Worm (Caenorhabditis elegans) whole organism, L3 larva: ENCODE measurements around the gene ZK666.4.
"Not testable (repeated sequence)": the region's sequence is repeated elsewhere in the genome, so short reads cannot be mapped to it uniquely, and the experiment has no call there.

Experiments used
- R02D3.7 ChIP-seq: fragments of 150-350 bp; optimal IDR thresholded peaks from 2 replicates; lab custom pipeline; 2014; ENCODE audit warnings: missing biosample characterization, missing genetic modification characterization
- ZK546.5 ChIP-seq: sonication (generic microtip); optimal IDR thresholded peaks from 2 replicates; lab custom pipeline; 2017; ENCODE audit warnings: missing biosample characterization, missing genetic modification characterization
- aly-2 ChIP-seq: fragments of 150-350 bp; optimal IDR thresholded peaks from 2 replicates; lab custom pipeline; 2014; ENCODE audit warnings: missing biosample characterization, missing genetic modification characterization
- ama-1 ChIP-seq: fragments of 150-350 bp; optimal IDR thresholded peaks from 2 replicates; lab custom pipeline; 2018
- ceh-16 ChIP-seq: sonication (generic microtip); optimal IDR thresholded peaks from 2 replicates; lab custom pipeline; 2017; ENCODE audit warnings: missing biosample characterization, missing genetic modification characterization
- ceh-28 ChIP-seq: fragments of 150-350 bp; optimal IDR thresholded peaks from 2 replicates; lab custom pipeline; 2014; ENCODE audit warnings: missing biosample characterization, missing genetic modification reagents, missing genetic modification characterization
- ceh-9 ChIP-seq: sonication (generic microtip); optimal IDR thresholded peaks from 2 replicates; lab custom pipeline; 2018; ENCODE audit warnings: missing biosample characterization, missing genetic modification characterization
- daf-12 ChIP-seq: fragments of 150-350 bp; optimal IDR thresholded peaks from 2 replicates; lab custom pipeline; 2014; ENCODE audit warnings: missing biosample characterization, missing genetic modification reagents, missing genetic modification characterization
- egl-27 ChIP-seq: sonication (generic microtip); optimal IDR thresholded peaks from 4 replicates; lab custom pipeline; 2017; ENCODE audit warnings: missing biosample characterization, missing genetic modification reagents, missing genetic modification characterization
- egl-5 ChIP-seq: fragments of 150-350 bp; optimal IDR thresholded peaks from 2 replicates; lab custom pipeline; 2017; ENCODE audit warnings: missing biosample characterization, missing genetic modification reagents, missing genetic modification characterization, inconsistent platforms
- elt-2 ChIP-seq: sonication (generic microtip); optimal IDR thresholded peaks from 2 replicates; lab custom pipeline; 2016; ENCODE audit warnings: missing genetic modification reagents, mild to moderate bottlenecking, missing genetic modification characterization, missing compliant biosample characterization
- elt-3 ChIP-seq, 3 experiments: fragments of 150-350 bp in 1 of 3; sonication (generic microtip) in 2 of 3; optimal IDR thresholded peaks; 2 replicates in 2 of 3; 4 replicates in 1 of 3; lab custom pipeline; 2014 to 2017; ENCODE audit warnings: missing biosample characterization in 3 of 3, missing genetic modification characterization in 3 of 3
- eor-1 ChIP-seq, 2 experiments: fragments of 150-350 bp; optimal IDR thresholded peaks; 2 replicates each; lab custom pipeline; 2014 to 2018; ENCODE audit warnings: missing biosample characterization in 2 of 2, missing genetic modification characterization in 2 of 2
- fkh-10 ChIP-seq: sonication (generic microtip); optimal IDR thresholded peaks from 2 replicates; lab custom pipeline; 2017; ENCODE audit warnings: missing biosample characterization, missing genetic modification reagents, missing genetic modification characterization
- fkh-2 ChIP-seq: fragments of 150-350 bp; optimal IDR thresholded peaks from 2 replicates; lab custom pipeline; 2014; ENCODE audit warnings: missing biosample characterization, missing genetic modification reagents, missing genetic modification characterization
- fos-1 ChIP-seq: fragments of 150-350 bp; optimal IDR thresholded peaks from 2 replicates; lab custom pipeline; 2014; ENCODE audit warnings: missing biosample characterization, missing genetic modification characterization
- hmg-11 ChIP-seq: sonication (generic microtip); optimal IDR thresholded peaks from 2 replicates; lab custom pipeline; 2016; ENCODE audit warnings: missing genetic modification characterization, missing compliant biosample characterization
- jun-1 ChIP-seq: fragments of 150-350 bp; optimal IDR thresholded peaks from 2 replicates; lab custom pipeline; 2014; ENCODE audit warnings: missing biosample characterization, missing genetic modification reagents, missing genetic modification characterization
- lin-15B ChIP-seq: fragments of 150-350 bp; optimal IDR thresholded peaks from 2 replicates; lab custom pipeline; 2014; ENCODE audit warnings: missing biosample characterization, missing genetic modification characterization
- lin-39 ChIP-seq: fragments of 150-350 bp; optimal IDR thresholded peaks from 2 replicates; lab custom pipeline; 2018; ENCODE audit warnings: missing biosample characterization, missing genetic modification reagents, missing genetic modification characterization
- lsy-12 ChIP-seq: sonication (generic microtip); optimal IDR thresholded peaks from 2 replicates; lab custom pipeline; 2016; ENCODE audit warnings: mild to moderate bottlenecking, missing genetic modification characterization, missing compliant biosample characterization
- mdl-1 ChIP-seq: fragments of 150-350 bp; optimal IDR thresholded peaks from 2 replicates; lab custom pipeline; 2014; ENCODE audit warnings: missing biosample characterization, missing genetic modification characterization
- mml-1 ChIP-seq: fragments of 150-350 bp; sonication (generic microtip); optimal IDR thresholded peaks from 3 replicates; lab custom pipeline; 2014; ENCODE audit warnings: missing biosample characterization, missing genetic modification characterization
- nfya-1 ChIP-seq: sonication (generic microtip); optimal IDR thresholded peaks from 2 replicates; lab custom pipeline; 2017; ENCODE audit warnings: missing genetic modification characterization, mild to moderate bottlenecking, missing compliant biosample characterization, antibody characterized with exemption, moderate library complexity; ENCODE audit not compliant: insufficient read depth
- nhr-12 ChIP-seq: fragments of 150-350 bp; optimal IDR thresholded peaks from 2 replicates; lab custom pipeline; 2014; ENCODE audit warnings: missing biosample characterization, missing genetic modification characterization
- nhr-23 ChIP-seq: fragments of 150-350 bp; optimal IDR thresholded peaks from 2 replicates; lab custom pipeline; 2014; ENCODE audit warnings: missing biosample characterization, missing genetic modification reagents, missing genetic modification characterization
- nhr-237 ChIP-seq: fragments of 150-350 bp; optimal IDR thresholded peaks from 2 replicates; lab custom pipeline; 2014; ENCODE audit warnings: missing biosample characterization, missing genetic modification characterization
- nhr-25 ChIP-seq: sonication (generic microtip); optimal IDR thresholded peaks from 2 replicates; lab custom pipeline; 2017; ENCODE audit warnings: missing biosample characterization, missing genetic modification characterization
- nhr-28 ChIP-seq: fragments of 150-350 bp; optimal IDR thresholded peaks from 2 replicates; lab custom pipeline; 2014; ENCODE audit warnings: missing biosample characterization, missing genetic modification characterization
- nhr-67 ChIP-seq: fragments of 150-350 bp; optimal IDR thresholded peaks from 2 replicates; lab custom pipeline; 2014; ENCODE audit warnings: missing biosample characterization, missing genetic modification characterization
- nhr-76 ChIP-seq: fragments of 150-350 bp; sonication (generic microtip); optimal IDR thresholded peaks from 5 replicates; lab custom pipeline; 2014; ENCODE audit warnings: missing biosample characterization, missing genetic modification characterization
- nhr-77 ChIP-seq: fragments of 150-350 bp; optimal IDR thresholded peaks from 2 replicates; lab custom pipeline; 2014; ENCODE audit warnings: missing biosample characterization, missing genetic modification characterization
- pha-4 ChIP-seq: fragments of 150-350 bp; optimal IDR thresholded peaks from 2 replicates; lab custom pipeline; 2014; ENCODE audit warnings: missing biosample characterization, missing genetic modification reagents, missing genetic modification characterization
- sea-2 ChIP-seq: fragments of 150-350 bp; sonication (generic microtip); optimal IDR thresholded peaks from 4 replicates; lab custom pipeline; 2014; ENCODE audit warnings: missing biosample characterization, missing genetic modification reagents, missing genetic modification characterization
- snpc-4 ChIP-seq: fragments of 150-350 bp; optimal IDR thresholded peaks from 2 replicates; lab custom pipeline; 2014; ENCODE audit warnings: missing biosample characterization, missing genetic modification characterization
- tbx-2 ChIP-seq: sonication (generic microtip); optimal IDR thresholded peaks from 2 replicates; lab custom pipeline; 2016; ENCODE audit warnings: mild to moderate bottlenecking, missing genetic modification characterization, missing compliant biosample characterization
- unc-39 ChIP-seq: sonication (generic microtip); optimal IDR thresholded peaks from 4 replicates; lab custom pipeline; 2017; ENCODE audit warnings: missing biosample characterization, missing genetic modification characterization
- unc-62 ChIP-seq: fragments of 150-350 bp; sonication (generic microtip); optimal IDR thresholded peaks from 4 replicates; lab custom pipeline; 2014; ENCODE audit warnings: missing biosample characterization, missing genetic modification reagents, missing genetic modification characterization
- ztf-11 ChIP-seq: fragments of 150-350 bp; optimal IDR thresholded peaks from 2 replicates; lab custom pipeline; 2014; ENCODE audit warnings: missing biosample characterization, missing genetic modification characterization
- ztf-4 ChIP-seq: fragments of 150-350 bp; optimal IDR thresholded peaks from 2 replicates; lab custom pipeline; 2014; ENCODE audit warnings: missing biosample characterization, missing genetic modification characterization

The ZK666.4 gene

ce11 chrII:10490329-10490728 lies 13.3 kb downstream of the ZK666.4 start, which contains the start of gene clec-61:
clec-61 (minus strand) TSS chrII:10490537.
- TF ChIP-seq lin-15B (tag; lab: Kevin White, UChicago) (no peak), mdl-1 (tag; lab: Kevin White, UChicago) (no peak), nhr-23 (tag; lab: Kevin White, UChicago) (no peak), snpc-4 (tag; lab: Kevin White, UChicago) (no peak), lsy-12 (no peak), nfya-1 (tag; lab: Kevin White, UChicago) (no peak), mml-1 (tag; lab: Kevin White, UChicago) (no peak), fos-1 (tag; lab: Kevin White, UChicago) (no peak)

ce11 chrII:10493034-10493433 lies 16.0 kb downstream of the ZK666.4 start, which contains the start of gene ZK666.8:
ZK666.8 (minus strand) TSS chrII:10493134.
- not testable (repeated sequence) for TF ChIP-seq nhr-12 (tag; lab: Kevin White, UChicago); sea-2 (GFP tag; lab: Kevin White, UChicago); nhr-28 (tag; lab: Kevin White, UChicago)
- TF ChIP-seq, all 47 proteins: peak for 0; not testable (repeated sequence) for 47

- TF ChIP-seq nhr-77 (tag; lab: Kevin White, UChicago) = no peak
- no peak for TF ChIP-seq nhr-237
These were observed 17.4 kb downstream of the ZK666.4 start, which contains the start of gene ZK666.14 for ce11 chrII:10494467-10494866. ZK666.14 (plus strand) TSS chrII:10494767.

ce11 chrII:10495912-10496311 lies 18.9 kb downstream of the ZK666.4 start, which contains the start of gene ZK666.12:
ZK666.12 (plus strand) TSS chrII:10496212.
- TF ChIP-seq unc-62 (GFP tag; lab: Kevin White, UChicago) (no peak), elt-3 (tag; optimal IDR thresholded peaks at IDR 0.05; lab: Kevin White, UChicago) (no peak), elt-2 (tag; lab: Kevin White, UChicago) (no peak), pha-4 (no peak), mdl-1 (tag; lab: Kevin White, UChicago) (no peak), ceh-16 (tag; lab: Kevin White, UChicago) (no peak), mml-1 (tag; lab: Kevin White, UChicago) (no peak), ceh-28 (no peak), ztf-4 (no peak), jun-1 (tag; lab: Kevin White, UChicago) (no peak), fkh-10 (GFP tag; lab: Kevin White, UChicago) (no peak), nhr-23 (tag; lab: Kevin White, UChicago) (no peak), nhr-67 (tag; lab: Kevin White, UChicago) (no peak), egl-5 (tag; lab: Kevin White, UChicago) (no peak)

- peak in 1 of 3 experiments; percentile 16 for TF ChIP-seq elt-3 (tag; optimal IDR thresholded peaks at IDR 0.05; lab: Kevin White, UChicago)
- peak; percentile 76 for TF ChIP-seq nhr-25 (tag; lab: Kevin White, UChicago)
- TF ChIP-seq nhr-23 (tag; lab: Kevin White, UChicago) = peak; percentile 82
- TF ChIP-seq jun-1 (tag; lab: Kevin White, UChicago) = no peak
These were observed 23.6 kb downstream of the ZK666.4 start for ce11 chrII:10500674-10501073.

ce11 chrII:10501578-10501977 lies 24.5 kb downstream of the ZK666.4 start:
- TF ChIP-seq tbx-2 (tag; lab: Kevin White, UChicago) (no peak), fkh-10 (GFP tag; lab: Kevin White, UChicago) (no peak), ztf-4 (no peak), ceh-28 (peak; percentile 30), nhr-23 (tag; lab: Kevin White, UChicago) (peak; percentile 55), jun-1 (tag; lab: Kevin White, UChicago) (no peak), nhr-237 (no peak), ztf-11 (no peak), unc-39 (tag; lab: Kevin White, UChicago) (no peak), nhr-12 (tag; lab: Kevin White, UChicago) (no peak), aly-2 (no peak), mml-1 (tag; lab: Kevin White, UChicago) (no peak), nhr-76 (tag; lab: Kevin White, UChicago) (no peak), ama-1 (lab: Kevin White, UChicago) (peak; percentile 67), ceh-9 (tag; lab: Kevin White, UChicago) (no peak), elt-2 (tag; lab: Kevin White, UChicago) (no peak), lsy-12 (peak; percentile 46), R02D3.7 (tag; lab: Kevin White, UChicago) (peak; percentile 22), eor-1 (tag; optimal IDR thresholded peaks at IDR 0.05; lab: Kevin White, UChicago) (no peak), fkh-2 (tag; lab: Kevin White, UChicago) (no peak), sea-2 (GFP tag; lab: Kevin White, UChicago) (no peak), nhr-77 (tag; lab: Kevin White, UChicago) (no peak), daf-12 (tag; lab: Kevin White, UChicago) (no peak), lin-39 (peak; percentile 50), snpc-4 (tag; lab: Kevin White, UChicago) (no peak), hmg-11 (tag; lab: Kevin White, UChicago) (peak; percentile 51), ZK546.5 (tag; lab: Kevin White, UChicago) (no peak), ceh-16 (tag; lab: Kevin White, UChicago) (no peak), lin-15B (tag; lab: Kevin White, UChicago) (peak; percentile 52), egl-27 (no peak), nhr-67 (tag; lab: Kevin White, UChicago) (no peak)
